Fruit fly (Drosophila melanogaster) whole organism, prepupa: ENCODE data around the gene CG8915.

Experiments
- Blimp-1 ChIP-seq: fragments of 200-800 bp; sonication (Bioruptor generic); optimal IDR thresholded peaks from 3 replicates; lab custom pipeline; 2017; ENCODE audit warnings: missing biosample characterization, missing genetic modification characterization, mild to moderate bottlenecking, moderate library complexity, missing genetic modification reagents
- CG10669 ChIP-seq: fragments of 200-800 bp; sonication (Bioruptor generic); optimal IDR thresholded peaks from 3 replicates; lab custom pipeline; 2018; ENCODE audit warnings: missing biosample characterization, mild to moderate bottlenecking, missing genetic modification characterization, moderate library complexity
- CG11762 ChIP-seq: fragments of 200-800 bp; sonication (Bioruptor generic); optimal IDR thresholded peaks from 3 replicates; lab custom pipeline; 2016; ENCODE audit warnings: missing biosample characterization, missing genetic modification characterization; ENCODE audit not compliant: insufficient read depth
- CG11902 ChIP-seq: fragments of 200-800 bp; sonication (Bioruptor generic); optimal IDR thresholded peaks from 3 replicates; lab custom pipeline; 2016; ENCODE audit warnings: missing biosample characterization, missing genetic modification characterization
- CG1621 ChIP-seq: fragments of 200-800 bp; sonication (Bioruptor generic); optimal IDR thresholded peaks from 3 replicates; lab custom pipeline; 2018; ENCODE audit warnings: missing biosample characterization, mild to moderate bottlenecking, missing genetic modification characterization
- CG16779 ChIP-seq: fragments of 200-800 bp; sonication (Bioruptor generic); optimal IDR thresholded peaks from 3 replicates; lab custom pipeline; 2017; ENCODE audit warnings: missing biosample characterization, mild to moderate bottlenecking, missing genetic modification characterization
- CG31627 ChIP-seq: fragments of 200-800 bp; sonication (Bioruptor generic); optimal IDR thresholded peaks from 3 replicates; lab custom pipeline; 2016; ENCODE audit warnings: missing biosample characterization, missing genetic modification characterization
- CG34406 ChIP-seq: fragments of 200-800 bp; sonication (Bioruptor generic); optimal IDR thresholded peaks from 3 replicates; lab custom pipeline; 2016; ENCODE audit warnings: missing biosample characterization, missing genetic modification characterization
- CG3919 ChIP-seq: fragments of 200-800 bp; sonication (Bioruptor generic); optimal IDR thresholded peaks from 3 replicates; lab custom pipeline; 2016; ENCODE audit warnings: missing biosample characterization, missing genetic modification characterization
- CG4318 ChIP-seq: fragments of 200-800 bp; sonication (Bioruptor generic); optimal IDR thresholded peaks from 3 replicates; lab custom pipeline; 2017; ENCODE audit warnings: missing biosample characterization, mild to moderate bottlenecking, missing genetic modification characterization
- CG6163 ChIP-seq: fragments of 200-800 bp; sonication (Bioruptor generic); IDR thresholded peaks from 3 replicates; pipeline ENCODE4 v1.3.6; 2022; ENCODE audit warnings: missing biosample characterization, missing genetic modification characterization
- CG6854 ChIP-seq: fragments of 200-800 bp; sonication (Bioruptor generic); optimal IDR thresholded peaks from 2 replicates; lab custom pipeline; 2017; ENCODE audit warnings: missing biosample characterization, mild to moderate bottlenecking, missing genetic modification characterization
- CG8119 ChIP-seq: fragments of 200-800 bp; sonication (Bioruptor generic); IDR thresholded peaks from 3 replicates; pipeline ENCODE4 v1.3.6; 2022; ENCODE audit warnings: missing biosample characterization, missing genetic modification characterization
- CG9139 ChIP-seq: fragments of 200-800 bp; sonication (Bioruptor generic); optimal IDR thresholded peaks from 3 replicates; lab custom pipeline; 2017; ENCODE audit warnings: missing biosample characterization, mild to moderate bottlenecking, missing genetic modification characterization
- Eip75B ChIP-seq: fragments of 200-800 bp; sonication (Bioruptor generic); optimal IDR thresholded peaks from 3 replicates; lab custom pipeline; 2016; ENCODE audit warnings: missing biosample characterization, missing genetic modification characterization
- Eip78C ChIP-seq: fragments of 200-800 bp; sonication (Bioruptor generic); peaks from one replicate; lab custom pipeline; 2016; ENCODE audit warnings: missing biosample characterization, missing genetic modification characterization
- Eip93F ChIP-seq: fragments of 200-800 bp; sonication (Bioruptor generic); optimal IDR thresholded peaks from 2 replicates; lab custom pipeline; 2016; ENCODE audit warnings: missing biosample characterization, mild to moderate bottlenecking, missing genetic modification characterization
- Hr4 ChIP-seq: fragments of 200-800 bp; sonication (Bioruptor generic); optimal IDR thresholded peaks from 3 replicates; lab custom pipeline; 2016; ENCODE audit warnings: missing biosample characterization, missing genetic modification characterization
- Smox ChIP-seq: fragments of 200-800 bp; sonication (Bioruptor generic); optimal IDR thresholded peaks from 3 replicates; lab custom pipeline; 2016; ENCODE audit warnings: missing biosample characterization, missing genetic modification characterization
- Sox102F ChIP-seq: fragments of 200-800 bp; sonication (Bioruptor generic); optimal IDR thresholded peaks from 2 replicates; lab custom pipeline; 2016; ENCODE audit warnings: missing biosample characterization, mild to moderate bottlenecking, missing genetic modification characterization
- achi ChIP-seq: fragments of 200-800 bp; sonication (Bioruptor generic); optimal IDR thresholded peaks from 3 replicates; lab custom pipeline; 2016; ENCODE audit warnings: missing biosample characterization, missing genetic modification characterization
- cyc ChIP-seq: fragments of 200-800 bp; sonication (Bioruptor generic); optimal IDR thresholded peaks from 3 replicates; lab custom pipeline; 2016; ENCODE audit warnings: missing biosample characterization, missing genetic modification characterization
- dac ChIP-seq: fragments of 200-800 bp; sonication (Bioruptor generic); optimal IDR thresholded peaks from 2 replicates; lab custom pipeline; 2017; ENCODE audit warnings: missing biosample characterization, mild to moderate bottlenecking, missing genetic modification characterization
- fkh ChIP-seq: fragments of 200-800 bp; sonication (Bioruptor generic); optimal IDR thresholded peaks from 3 replicates; lab custom pipeline; 2017; ENCODE audit warnings: missing biosample characterization, mild to moderate bottlenecking, missing genetic modification characterization, moderate library complexity
- net ChIP-seq: fragments of 200-800 bp; sonication (Bioruptor generic); optimal IDR thresholded peaks from 3 replicates; lab custom pipeline; 2016; ENCODE audit warnings: missing biosample characterization, missing genetic modification characterization
- pdm3 ChIP-seq: fragments of 200-800 bp; sonication (Bioruptor generic); optimal IDR thresholded peaks from 3 replicates; lab custom pipeline; 2016; ENCODE audit warnings: missing biosample characterization, missing genetic modification characterization
- spab ChIP-seq: fragments of 200-800 bp; sonication (Bioruptor generic); optimal IDR thresholded peaks from 2 replicates; lab custom pipeline; 2017; ENCODE audit warnings: missing biosample characterization, mild to moderate bottlenecking, missing genetic modification characterization, missing genetic modification reagents
- ss ChIP-seq, 2 experiments: fragments of 200-800 bp; sonication (Bioruptor generic); optimal IDR thresholded peaks; 2 replicates in 1 of 2; 3 replicates in 1 of 2; lab custom pipeline; 2017 to 2018; ENCODE audit warnings: mild to moderate bottlenecking in 2 of 2, missing biosample characterization in 2 of 2, missing genetic modification characterization in 2 of 2, moderate library complexity in 1 of 2
- vri ChIP-seq: fragments of 200-800 bp; sonication (Bioruptor generic); optimal IDR thresholded peaks from 3 replicates; lab custom pipeline; 2016; ENCODE audit warnings: missing biosample characterization, mild to moderate bottlenecking, missing genetic modification characterization

CG8915 gene

DNA sequence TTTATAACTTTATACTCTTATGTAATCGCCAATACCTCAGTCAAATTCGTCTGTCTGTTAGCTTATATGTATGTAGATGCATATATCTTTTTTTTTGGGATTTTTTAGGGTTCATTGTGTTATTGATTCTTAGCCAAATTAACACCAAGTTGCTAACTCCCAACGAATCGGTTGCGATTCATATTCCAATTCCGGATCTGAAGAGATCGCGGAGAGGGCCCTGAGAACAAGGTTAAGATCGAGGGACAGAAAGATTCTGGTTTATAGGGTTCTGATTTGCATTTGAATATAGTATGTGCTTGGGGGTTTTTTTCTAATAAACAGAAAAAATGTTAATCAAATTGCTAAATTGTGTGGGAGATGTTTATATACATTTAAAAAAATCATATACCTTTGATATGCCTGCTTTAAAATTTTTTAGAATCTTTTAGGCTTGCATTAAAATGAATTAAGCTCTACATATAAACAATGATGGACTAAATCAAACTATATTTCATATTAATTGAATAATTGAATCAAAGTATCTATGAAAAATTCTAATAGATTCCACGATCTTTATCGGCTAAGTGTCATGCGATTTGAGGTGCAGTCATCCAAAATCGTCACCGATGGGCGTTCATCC lies 36.8 kb downstream of the CG8915 start, which contains the start of gene CG32563:
Gene CG32563, plus strand, starts transcription at position 572 of the 622 bp plus-strand sequence.
- TF ChIP-seq pdm3 (GFP tag; lab: Kevin White, UChicago) (no peak), Hr4 (no peak), vri (no peak), Blimp-1 (GFP tag; lab: Kevin White, UChicago) (no peak), Sox102F (no peak), Eip78C (GFP tag; lab: Kevin White, UChicago) (no peak), CG16779 (tag; lab: Kevin White, UChicago) (no peak), CG11902 (GFP tag; lab: Kevin White, UChicago) (no peak), CG8119 (no peak), Smox (no peak), fkh (GFP tag; lab: Kevin White, UChicago) (no peak), CG34406 (GFP tag; lab: Kevin White, UChicago) (no peak), CG6854 (GFP tag; lab: Kevin White, UChicago) (no peak), net (no peak), CG1621 (tag; lab: Kevin White, UChicago) (no peak), ss (GFP tag; optimal IDR thresholded peaks at IDR 0.05; lab: Kevin White, UChicago) (no peak), CG31627 (GFP tag; lab: Kevin White, UChicago) (no peak), CG11762 (GFP tag; lab: Kevin White, UChicago) (no peak)

dm6 chrX:17206046-17206445 lies 38.8 kb downstream of the CG8915 start, which contains the start of gene CG32564:
CG32564 (plus strand) TSS chrX:17206407.
- TF ChIP-seq Hr4 (no peak), fkh (GFP tag; lab: Kevin White, UChicago) (peak; percentile 52)

dm6 chrX:17205028-17205427 lies 39.8 kb downstream of the CG8915 start:
- TF ChIP-seq CG9139 (GFP tag; lab: Kevin White, UChicago), result no peak
- no peak for TF ChIP-seq fkh (GFP tag; lab: Kevin White, UChicago)
- TF ChIP-seq CG6163 (GFP tag; lab: Robert Waterston, UW), result no peak
- no peak for TF ChIP-seq CG10669 (GFP tag; lab: Kevin White, UChicago)
- TF ChIP-seq achi (GFP tag; lab: Kevin White, UChicago), result no peak
- no peak for TF ChIP-seq CG34406 (GFP tag; lab: Kevin White, UChicago)
- TF ChIP-seq Eip75B (GFP tag; lab: Kevin White, UChicago), result no peak
- no peak for TF ChIP-seq CG4318 (GFP tag; lab: Kevin White, UChicago)
- TF ChIP-seq dac (GFP tag; lab: Kevin White, UChicago), result no peak
- no peak for TF ChIP-seq CG1621 (tag; lab: Kevin White, UChicago)
- TF ChIP-seq Eip93F (GFP tag; lab: Kevin White, UChicago), result no peak
- TF ChIP-seq ss (GFP tag; optimal IDR thresholded peaks at IDR 0.05; lab: Kevin White, UChicago), result no peak
- no peak for TF ChIP-seq CG8119
- no peak for TF ChIP-seq CG11902 (GFP tag; lab: Kevin White, UChicago)
- TF ChIP-seq spab, result no peak

dm6 chrX:17202498-17203162 lies 42.2 kb downstream of the CG8915 start, which contains the start of the genes TTLL1A and CG5070:
TTLL1A (minus strand) TSS chrX:17202598.
CG5070 (plus strand) TSS chrX:17203112.
- TF ChIP-seq cyc (GFP tag; lab: Kevin White, UChicago) (no peak), CG3919 (GFP tag; lab: Kevin White, UChicago) (no peak)
